Worm (Caenorhabditis elegans) whole organism, L1 larva: ENCODE data around the gene F56D6.19.
"Not testable (repeated sequence)": the region's sequence is repeated elsewhere in the genome, so short reads cannot be mapped to it uniquely, and the experiment has no call there.

Source experiments
- ama-1 ChIP-seq: fragments of 150-350 bp; optimal IDR thresholded peaks from 2 replicates; lab custom pipeline; 2014
- ceh-63 ChIP-seq: fragments of 200-800 bp; sonication (Bioruptor generic); optimal IDR thresholded peaks from 2 replicates; lab custom pipeline; 2018; ENCODE audit warnings: mild to moderate bottlenecking, missing genetic modification characterization, missing compliant biosample characterization
- ceh-90 ChIP-seq: sonication (generic microtip); optimal IDR thresholded peaks from 2 replicates; lab custom pipeline; 2016; ENCODE audit warnings: missing genetic modification characterization, missing compliant biosample characterization
- egl-27 ChIP-seq, 2 experiments: fragments of 150-350 bp in 1 of 2; sonication (generic microtip); optimal IDR thresholded peaks; 3 replicates each; lab custom pipeline; 2017 to 2018; ENCODE audit warnings: missing biosample characterization in 2 of 2, missing genetic modification characterization in 2 of 2, missing genetic modification reagents in 2 of 2
- hlh-4 ChIP-seq: sonication (generic microtip); optimal IDR thresholded peaks from 2 replicates; lab custom pipeline; 2016; ENCODE audit warnings: mild to moderate bottlenecking, missing genetic modification characterization, missing compliant biosample characterization
- lin-14 ChIP-seq: fragments of 200-800 bp; sonication (Bioruptor generic); optimal IDR thresholded peaks from 2 replicates; lab custom pipeline; 2018; ENCODE audit warnings: mild to moderate bottlenecking, missing genetic modification characterization, moderate library complexity, missing compliant biosample characterization
- lin-35 ChIP-seq, 2 experiments: fragments of 150-350 bp; optimal IDR thresholded peaks; 2 replicates each; lab custom pipeline; 2014; ENCODE audit warnings: missing biosample characterization in 2 of 2, missing genetic modification characterization in 2 of 2, missing genetic modification reagents in 2 of 2
- lsy-2 ChIP-seq, 2 experiments: fragments of 150-350 bp; optimal IDR thresholded peaks; 2 replicates each; lab custom pipeline; 2014; ENCODE audit warnings: missing biosample characterization in 2 of 2, missing genetic modification characterization in 2 of 2
- mdl-1 ChIP-seq, 2 experiments: fragments of 150-350 bp; optimal IDR thresholded peaks; 2 replicates each; lab custom pipeline; 2014 to 2017; ENCODE audit warnings: missing biosample characterization in 2 of 2, missing genetic modification characterization in 2 of 2, inconsistent platforms in 1 of 2
- sox-4 ChIP-seq: sonication (generic microtip); optimal IDR thresholded peaks from 2 replicates; lab custom pipeline; 2016; ENCODE audit warnings: missing genetic modification characterization, missing compliant biosample characterization
- tbx-2 ChIP-seq: sonication (generic microtip); optimal IDR thresholded peaks from 2 replicates; lab custom pipeline; 2016; ENCODE audit warnings: missing genetic modification characterization, missing compliant biosample characterization
- ztf-11 ChIP-seq, 2 experiments: sonication (generic microtip); optimal IDR thresholded peaks; 2 replicates each; lab custom pipeline; 2016 to 2017; ENCODE audit warnings: missing genetic modification characterization in 2 of 2, missing biosample characterization in 1 of 2, missing compliant biosample characterization in 1 of 2

DNA sequence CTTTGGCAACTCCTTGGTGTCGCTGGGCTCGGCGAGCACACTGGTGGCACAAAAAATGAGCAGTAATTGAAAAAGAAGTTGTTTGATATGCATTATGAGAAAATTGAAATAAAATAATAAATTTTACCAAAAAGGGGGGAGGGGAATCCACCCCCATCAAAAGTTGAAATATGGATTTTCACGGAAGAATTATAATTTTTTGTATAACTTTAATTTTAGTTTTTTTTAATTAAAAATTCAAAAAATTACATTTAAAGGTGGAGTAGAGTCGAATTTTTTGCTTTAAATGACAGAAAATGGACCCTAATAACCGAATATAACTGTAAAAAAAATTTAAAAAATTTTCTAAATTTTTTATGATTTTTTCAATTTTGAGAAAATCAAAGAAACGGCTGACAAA is 2.7 kb upstream of the F56D6.19 start, which contains the start of gene F56D6.18:
- not testable (repeated sequence) for TF ChIP-seq tbx-2 (tag; lab: Kevin White, UChicago); ceh-90; hlh-4 (tag; lab: Kevin White, UChicago); lin-14; lsy-2 (tag; optimal IDR thresholded peaks at IDR 0.05; lab: Kevin White, UChicago); sox-4; mdl-1 (tag; optimal IDR thresholded peaks at IDR 0.05; lab: Kevin White, UChicago); egl-27 (tag; optimal IDR thresholded peaks at IDR 0.05; lab: Kevin White, UChicago); ztf-11 (tag; optimal IDR thresholded peaks at IDR 0.05; lab: Kevin White, UChicago); lin-35 (GFP tag; optimal IDR thresholded peaks at IDR 0.05; lab: Kevin White, UChicago); ceh-63 (GFP tag; lab: Kevin White, UChicago); ama-1 (lab: Kevin White, UChicago)
